Worm (Caenorhabditis elegans): ENCODE data around the gene C44B11.4.
A peak's percentile ranks its signal among the peaks of the same experiment; 100 is the strongest.

ce11 chrIII:3096091-3096490 is 47.5 kb downstream of the C44B11.4 start:
- no peak for TF ChIP-seq mes-2 (tag; optimal IDR thresholded peaks at IDR 0.05; ENCODE audit: poor library complexity, severe bottlenecking)
- no peak for TF ChIP-seq nhr-77 (tag; optimal IDR thresholded peaks at IDR 0.05)
- no peak for TF ChIP-seq Y5F2A.4 (GFP tag; optimal IDR thresholded peaks at IDR 0.05)
- TF ChIP-seq fkh-10 (GFP tag; optimal IDR thresholded peaks at IDR 0.05): peak; percentile 56
- TF ChIP-seq ceh-32 (tag; optimal IDR thresholded peaks at IDR 0.05; ENCODE audit: poor library complexity): no peak
- no peak for TF ChIP-seq skn-1 (tag; optimal IDR thresholded peaks at IDR 0.05)
- TF ChIP-seq spr-1 (tag; optimal IDR thresholded peaks at IDR 0.05): no peak
- no peak for TF ChIP-seq dmd-8 (GFP tag; IDR thresholded peaks at IDR 0.05)
- TF ChIP-seq nhr-25 (tag; optimal IDR thresholded peaks at IDR 0.05; ENCODE audit: borderline replicate concordance, insufficient read depth): no peak
- peak in 1 of 2 experiments; percentile 89 for TF ChIP-seq unc-62 (GFP tag; optimal IDR thresholded peaks at IDR 0.05 in 1 of 2)
- TF ChIP-seq unc-62 (tag; optimal IDR thresholded peaks at IDR 0.05): no peak
- TF ChIP-seq egl-27 (tag; optimal IDR thresholded peaks at IDR 0.05): no peak
- no peak for TF ChIP-seq Y48G9A.11 (GFP tag; IDR thresholded peaks at IDR 0.05)
- no peak for TF ChIP-seq ces-1 (GFP tag; optimal IDR thresholded peaks at IDR 0.05)

Measured in whole organism, L4 larva.